Fruit fly (Drosophila melanogaster): Measurements from ENCODE around the gene trc.

Gene trc

dm6 chr3L:19813075-19813903 lies 20.8 kb downstream of the trc start, which contains the start of gene Cyp305a1 (continued):
- TF ChIP-seq cwo (GFP tag; optimal IDR thresholded peaks at IDR 0.05) (peak; percentile 74), CG10543 (GFP tag; optimal IDR thresholded peaks at IDR 0.05) (peak; percentile 90), CG15696 (tag; optimal IDR thresholded peaks at IDR 0.05) (peak; percentile 23), CG32532 (GFP tag; IDR thresholded peaks at IDR 0.05) (peak; percentile 10; the same call in 1 of the 2 replicates), CG7987 (GFP tag; optimal IDR thresholded peaks at IDR 0.05) (peak; percentile 57), CG2120 (GFP tag; optimal IDR thresholded peaks at IDR 0.05) (no peak), kni (GFP tag; optimal IDR thresholded peaks at IDR 0.05) (peak; percentile 44), rib (GFP tag; IDR thresholded peaks at IDR 0.05) (0 out of 2 replicates have a peak, but pooled peaks have one; percentile 36), CG15514 (GFP tag; optimal IDR thresholded peaks at IDR 0.05) (peak; percentile 47), Awh (GFP tag; IDR thresholded peaks at IDR 0.05) (no peak), CG3281 (GFP tag; optimal IDR thresholded peaks at IDR 0.05) (peak; percentile 14), CG12659 (GFP tag; optimal IDR thresholded peaks at IDR 0.05) (no peak), Atf3 (GFP tag; optimal IDR thresholded peaks at IDR 0.05) (no peak), Med (GFP tag) (peak; percentile 79), sens-2 (GFP tag; IDR thresholded peaks at IDR 0.05) (no peak), Fer2 (tag; optimal IDR thresholded peaks at IDR 0.05) (peak; percentile 6), Nf-YA (GFP tag; IDR thresholded peaks at IDR 0.05) (no peak), da (GFP tag; optimal IDR thresholded peaks at IDR 0.05) (no peak), CG13894 (tag; optimal IDR thresholded peaks at IDR 0.05) (peak; percentile 82), sug (tag; optimal IDR thresholded peaks at IDR 0.05) (peak; percentile 69), CG6175 (GFP tag; IDR thresholded peaks at IDR 0.05) (no peak), CG8359 (GFP tag; optimal IDR thresholded peaks at IDR 0.05; ENCODE audit: borderline replicate concordance) (no peak), CG7271 (tag; optimal IDR thresholded peaks at IDR 0.05) (no peak), twi (tag; optimal IDR thresholded peaks at IDR 0.05) (peak; percentile 31), CG11456 (GFP tag; IDR thresholded peaks at IDR 0.05) (0 out of 3 replicates have a peak, but pooled peaks have one; percentile 48), pfk (GFP tag; optimal IDR thresholded peaks at IDR 0.05) (peak; percentile 37), gce (GFP tag; IDR thresholded peaks at IDR 0.05) (0 out of 3 replicates have a peak, but pooled peaks have one; percentile 28), CG17361 (GFP tag; IDR thresholded peaks at IDR 0.05) (no peak), Deaf1 (tag; optimal IDR thresholded peaks at IDR 0.05) (peak; percentile 68), z (GFP tag; IDR thresholded peaks at IDR 0.05) (peak; percentile 59; the same call in 1 of the 3 replicates), CG34376 (GFP tag; optimal IDR thresholded peaks at IDR 0.05) (peak; percentile 63), CG18599 (GFP tag; optimal IDR thresholded peaks at IDR 0.05) (peak; percentile 64), CG11696 (GFP tag; IDR thresholded peaks at IDR 0.05) (no peak), grn (GFP tag; optimal IDR thresholded peaks at IDR 0.05) (peak; percentile 56), CG8478 (optimal IDR thresholded peaks at IDR 0.05) (no peak), CG2678 (tag; optimal IDR thresholded peaks at IDR 0.05) (no peak), gcm (GFP tag; optimal IDR thresholded peaks at IDR 0.05) (peak; percentile 78), CG13296 (GFP tag; optimal IDR thresholded peaks at IDR 0.05) (peak; percentile 11), hb (GFP tag; IDR thresholded peaks at IDR 0.05; ENCODE audit: partially characterized antibody) (0 out of 3 replicates have a peak, but pooled peaks have one; percentile 13), sob (GFP tag; IDR thresholded peaks at IDR 0.05) (peak; percentile 54; the same call in 1 of the 2 replicates), sr (GFP tag; IDR thresholded peaks at IDR 0.05) (peak; percentile 65; the same call in 2 of the 3 replicates), caup (GFP tag; optimal IDR thresholded peaks at IDR 0.05; ENCODE audit: severe bottlenecking) (peak; percentile 40), Mrtf (GFP tag; IDR thresholded peaks at IDR 0.05) (0 out of 3 replicates have a peak, but pooled peaks have one; percentile 28), CG6765 (GFP tag; optimal IDR thresholded peaks at IDR 0.05) (peak; percentile 20), HHEX (GFP tag; optimal IDR thresholded peaks at IDR 0.05) (peak; percentile 30), sens (GFP tag) (peak; percentile 79), Dbx (GFP tag; IDR thresholded peaks at IDR 0.05) (0 out of 3 replicates have a peak, but pooled peaks have one; percentile 44), CG12769 (tag; optimal IDR thresholded peaks at IDR 0.05) (no peak)
